Worm (Caenorhabditis elegans) whole organism, late embryonic: Measurements from ENCODE around the gene rga-5.

Source experiments
- C08G9.2 ChIP-seq: sonication (generic microtip); optimal IDR thresholded peaks from 2 replicates; lab custom pipeline; 2016; ENCODE audit warnings: mild to moderate bottlenecking, missing genetic modification characterization, moderate library complexity, missing compliant biosample characterization
- nhr-11 ChIP-seq: fragments of 150-350 bp; optimal IDR thresholded peaks from 2 replicates; lab custom pipeline; 2014; ENCODE audit warnings: missing biosample characterization, missing genetic modification characterization

DNA sequence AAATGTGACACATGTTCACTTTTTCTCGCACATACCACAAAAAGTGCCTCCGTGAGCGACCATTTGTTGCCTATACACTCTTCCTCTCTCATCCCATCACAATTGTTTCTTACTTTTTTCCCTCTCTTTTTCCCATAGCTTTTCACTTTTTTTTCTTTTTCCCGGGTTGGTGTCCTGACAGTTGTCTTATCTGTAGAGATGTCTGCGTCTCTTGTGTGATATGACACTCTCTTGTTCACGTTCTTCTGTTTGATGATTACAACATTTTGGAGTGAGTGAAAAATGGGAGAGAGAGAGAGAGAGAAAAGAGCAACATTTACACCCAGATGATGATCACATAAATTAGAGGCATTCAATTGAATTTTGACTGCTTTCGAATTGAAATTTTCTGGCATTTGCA, 1.3 kb upstream of the rga-5 start:
- no peak for TF ChIP-seq nhr-11 (tag; lab: Kevin White, UChicago)
- no peak for TF ChIP-seq C08G9.2 (tag; lab: Kevin White, UChicago)
